Worm (Caenorhabditis elegans) whole organism, L4 larva: ENCODE measurements around the gene ZC53.1.

Experiments
- D1046.2 ChIP-seq: fragments of 200-800 bp; sonication (Bioruptor generic); IDR thresholded peaks from 2 replicates; pipeline ENCODE4 v1.3.6; 2022; ENCODE audit warnings: missing genetic modification characterization, missing compliant biosample characterization
- F37D6.2 ChIP-seq: sonication (generic microtip); optimal IDR thresholded peaks from 2 replicates; lab custom pipeline; 2016; ENCODE audit warnings: mild to moderate bottlenecking, missing genetic modification characterization, missing compliant biosample characterization
- F44E2.7 ChIP-seq: fragments of 200-800 bp; sonication (Bioruptor generic); IDR thresholded peaks from 2 replicates; pipeline ENCODE4 v2.1.2; 2022; ENCODE audit warnings: missing genetic modification characterization, missing compliant biosample characterization
- F49E8.2 ChIP-seq: sonication (generic microtip); optimal IDR thresholded peaks from 2 replicates; lab custom pipeline; 2016; ENCODE audit warnings: missing compliant biosample characterization, mild to moderate bottlenecking, missing genetic modification characterization, borderline replicate concordance
- T20F7.1 ChIP-seq: fragments of 200-800 bp; sonication (Bioruptor generic); optimal IDR thresholded peaks from 2 replicates; lab custom pipeline; 2018; ENCODE audit warnings: mild to moderate bottlenecking, missing genetic modification characterization, missing compliant biosample characterization
- Y105C5A.15 ChIP-seq: fragments of 200-800 bp; sonication (Bioruptor generic); IDR thresholded peaks from 2 replicates; pipeline ENCODE4 v1.3.6; 2022; ENCODE audit warnings: missing genetic modification characterization, missing compliant biosample characterization
- Y48G9A.11 ChIP-seq: fragments of 200-800 bp; sonication (Bioruptor generic); IDR thresholded peaks from 2 replicates; pipeline ENCODE4 v1.3.6; 2022; ENCODE audit warnings: missing genetic modification reagents, missing genetic modification characterization, missing compliant biosample characterization
- ama-1 ChIP-seq: fragments of 150-350 bp; optimal IDR thresholded peaks from 2 replicates; lab custom pipeline; 2014; ENCODE audit warnings: inconsistent platforms, mixed read lengths
- attf-4 ChIP-seq: sonication (generic microtip); optimal IDR thresholded peaks from 3 replicates; lab custom pipeline; 2017; ENCODE audit warnings: missing biosample characterization, missing genetic modification characterization
- ceh-44 ChIP-seq: fragments of 200-800 bp; sonication (Bioruptor generic); IDR thresholded peaks from 2 replicates; pipeline ENCODE4 v1.3.6; 2022; ENCODE audit warnings: missing genetic modification reagents, missing genetic modification characterization, missing compliant biosample characterization
- ctbp-1 ChIP-seq: fragments of 200-800 bp; sonication (Bioruptor generic); IDR thresholded peaks from 2 replicates; pipeline ENCODE4 v1.3.6; 2022; ENCODE audit warnings: missing genetic modification reagents, missing genetic modification characterization, missing compliant biosample characterization
- daf-12 ChIP-seq: fragments of 150-350 bp; optimal IDR thresholded peaks from 2 replicates; lab custom pipeline; 2014; ENCODE audit warnings: missing biosample characterization, missing genetic modification reagents, missing genetic modification characterization
- daf-16 ChIP-seq, 3 experiments: sonication (generic microtip); optimal IDR thresholded peaks; 2 replicates each; lab custom pipeline; 2016 to 2017; ENCODE audit warnings: missing genetic modification characterization in 3 of 3, missing genetic modification reagents in 3 of 3, mild to moderate bottlenecking in 2 of 3, missing compliant biosample characterization in 2 of 3, missing biosample characterization in 1 of 3, moderate library complexity in 1 of 3
- daf-19 ChIP-seq: fragments of 200-800 bp; sonication (Bioruptor generic); conservative IDR thresholded peaks from 2 replicates; pipeline ENCODE4 v1.3.6; 2022; ENCODE audit warnings: missing genetic modification characterization, missing compliant biosample characterization
- dmd-8 ChIP-seq: fragments of 200-800 bp; sonication (Bioruptor generic); IDR thresholded peaks from 2 replicates; pipeline ENCODE4 v1.3.6; 2022; ENCODE audit warnings: missing genetic modification characterization, missing compliant biosample characterization
- duxl-1 ChIP-seq: sonication (generic microtip); optimal IDR thresholded peaks from 2 replicates; lab custom pipeline; 2016; ENCODE audit warnings: mild to moderate bottlenecking, missing genetic modification characterization, moderate library complexity, missing compliant biosample characterization; ENCODE audit not compliant: poor library complexity
- fkh-10 ChIP-seq: fragments of 150-350 bp; optimal IDR thresholded peaks from 2 replicates; lab custom pipeline; 2014; ENCODE audit warnings: missing biosample characterization, missing genetic modification reagents, missing genetic modification characterization
- fos-1 ChIP-seq: fragments of 150-350 bp; optimal IDR thresholded peaks from 2 replicates; lab custom pipeline; 2014; ENCODE audit warnings: missing biosample characterization, missing genetic modification characterization
- hlh-11 ChIP-seq: fragments of 200-800 bp; sonication (Bioruptor generic); optimal IDR thresholded peaks from 2 replicates; lab custom pipeline; 2018; ENCODE audit warnings: mild to moderate bottlenecking, missing genetic modification characterization, missing compliant biosample characterization
- hmg-1.1 ChIP-seq: fragments of 200-800 bp; sonication (Bioruptor generic); IDR thresholded peaks from 2 replicates; pipeline ENCODE4 v1.3.6; 2022; ENCODE audit warnings: missing genetic modification reagents, missing genetic modification characterization, missing compliant biosample characterization
- lin-15B ChIP-seq: fragments of 150-350 bp; sonication (generic microtip); optimal IDR thresholded peaks from 3 replicates; lab custom pipeline; 2014; ENCODE audit warnings: missing biosample characterization, missing genetic modification characterization
- lin-29 ChIP-seq: fragments of 200-800 bp; sonication (Bioruptor generic); IDR thresholded peaks from 2 replicates; pipeline ENCODE4 v1.3.6; 2022; ENCODE audit warnings: missing genetic modification reagents, missing genetic modification characterization, missing compliant biosample characterization
- madf-5 ChIP-seq, 2 experiments: fragments of 200-800 bp; sonication (Bioruptor generic); IDR thresholded peaks; 2 replicates each; pipeline ENCODE4 v1.3.6; 2022; ENCODE audit warnings: missing compliant biosample characterization in 2 of 2, missing genetic modification characterization in 2 of 2
- mdt-29 ChIP-seq: fragments of 200-800 bp; sonication (Bioruptor generic); IDR thresholded peaks from 2 replicates; pipeline ENCODE4 v1.3.6; 2022; ENCODE audit warnings: missing genetic modification reagents, missing genetic modification characterization, missing compliant biosample characterization
- mep-1 ChIP-seq: fragments of 150-350 bp; sonication (generic microtip); optimal IDR thresholded peaks from 3 replicates; lab custom pipeline; 2014; ENCODE audit warnings: missing biosample characterization, missing genetic modification characterization
- mes-2 ChIP-seq: sonication (generic microtip); optimal IDR thresholded peaks from 2 replicates; lab custom pipeline; 2016; ENCODE audit warnings: missing genotype, mild to moderate bottlenecking, missing genetic modification characterization, missing compliant biosample characterization; ENCODE audit not compliant: poor library complexity, severe bottlenecking
- nhr-102 ChIP-seq: sonication (generic microtip); optimal IDR thresholded peaks from 2 replicates; lab custom pipeline; 2016; ENCODE audit warnings: mild to moderate bottlenecking, missing genetic modification characterization, moderate library complexity, missing compliant biosample characterization
- nhr-111 ChIP-seq: fragments of 200-800 bp; sonication (Bioruptor generic); optimal IDR thresholded peaks from 2 replicates; lab custom pipeline; 2018; ENCODE audit warnings: mild to moderate bottlenecking, missing genetic modification characterization, missing compliant biosample characterization
- nhr-25 ChIP-seq: sonication (generic microtip); optimal IDR thresholded peaks from 2 replicates; lab custom pipeline; 2017; ENCODE audit warnings: missing genetic modification characterization, mild to moderate bottlenecking, missing compliant biosample characterization, antibody characterized with exemption, moderate library complexity, borderline replicate concordance; ENCODE audit not compliant: insufficient read depth
- nhr-28 ChIP-seq: fragments of 150-350 bp; optimal IDR thresholded peaks from 2 replicates; lab custom pipeline; 2014; ENCODE audit warnings: missing biosample characterization, missing genetic modification characterization
- nhr-77 ChIP-seq: fragments of 150-350 bp; optimal IDR thresholded peaks from 2 replicates; lab custom pipeline; 2014; ENCODE audit warnings: missing biosample characterization, missing genetic modification characterization
- pha-4 ChIP-seq, 2 experiments: fragments of 150-350 bp in 1 of 2; fragments of 200-800 bp in 1 of 2; sonication (Bioruptor generic) in 1 of 2; IDR thresholded peaks in 1 of 2; optimal IDR thresholded peaks in 1 of 2; 2 replicates each; pipeline versions ENCODE4 v1.3.6 to Lab custom; 2014 to 2022; ENCODE audit warnings: missing genetic modification characterization in 2 of 2, missing genetic modification reagents in 2 of 2, missing biosample characterization in 1 of 2, missing compliant biosample characterization in 1 of 2
- rbr-2 ChIP-seq: sonication (generic microtip); optimal IDR thresholded peaks from 2 replicates; lab custom pipeline; 2016; ENCODE audit warnings: missing genotype, missing genetic modification characterization, missing compliant biosample characterization
- sdz-12 ChIP-seq: fragments of 200-800 bp; sonication (Bioruptor generic); optimal IDR thresholded peaks from 2 replicates; lab custom pipeline; 2018; ENCODE audit warnings: mild to moderate bottlenecking, missing genetic modification characterization, missing compliant biosample characterization
- skn-1 ChIP-seq: fragments of 150-350 bp; optimal IDR thresholded peaks from 2 replicates; lab custom pipeline; 2014; ENCODE audit warnings: missing biosample characterization, missing genetic modification characterization
- spr-1 ChIP-seq: sonication (generic microtip); optimal IDR thresholded peaks from 2 replicates; lab custom pipeline; 2016; ENCODE audit warnings: mild to moderate bottlenecking, missing genetic modification characterization, missing compliant biosample characterization
- spr-3 ChIP-seq: fragments of 200-800 bp; sonication (Bioruptor generic); optimal IDR thresholded peaks from 2 replicates; lab custom pipeline; 2018; ENCODE audit warnings: mild to moderate bottlenecking, missing genetic modification characterization, missing compliant biosample characterization
- tag-97 ChIP-seq: fragments of 200-800 bp; sonication (Bioruptor generic); IDR thresholded peaks from 2 replicates; pipeline ENCODE4 v1.3.6; 2022; ENCODE audit warnings: missing genetic modification characterization, missing compliant biosample characterization
- tra-1 ChIP-seq: fragments of 200-800 bp; sonication (Bioruptor generic); IDR thresholded peaks from 2 replicates; pipeline ENCODE4 v1.3.6; 2022; ENCODE audit warnings: missing genetic modification reagents, missing genetic modification characterization, missing compliant biosample characterization
- vab-7 ChIP-seq: fragments of 200-800 bp; sonication (Bioruptor generic); IDR thresholded peaks from 2 replicates; pipeline ENCODE4 v1.3.6; 2022; ENCODE audit warnings: missing genetic modification reagents, missing genetic modification characterization, missing compliant biosample characterization
- zfp-3 ChIP-seq: fragments of 200-800 bp; sonication (Bioruptor generic); conservative IDR thresholded peaks from 2 replicates; pipeline ENCODE4 v1.3.6; 2022; ENCODE audit warnings: missing genetic modification reagents, missing genetic modification characterization, missing compliant biosample characterization
- zip-11 ChIP-seq: fragments of 200-800 bp; sonication (Bioruptor generic); IDR thresholded peaks from 2 replicates; pipeline ENCODE4 v1.3.6; 2022; ENCODE audit warnings: missing genetic modification characterization, missing compliant biosample characterization
- ztf-7 ChIP-seq: fragments of 150-350 bp; optimal IDR thresholded peaks from 2 replicates; lab custom pipeline; 2014; ENCODE audit warnings: missing biosample characterization, missing genetic modification characterization

Gene ZC53.1

ce11 chrX:1913257-1913656, at the start of gene ZC53.1:
Gene ZC53.1, minus strand, starts transcription at chrX:1913357.
- TF ChIP-seq sdz-12 (GFP tag; lab: Kevin White, UChicago) (no peak), fkh-10 (GFP tag; lab: Kevin White, UChicago) (no peak), mep-1 (tag; lab: Kevin White, UChicago) (no peak), skn-1 (tag; lab: Kevin White, UChicago) (no peak), dmd-8 (GFP tag; lab: Robert Waterston, UW) (no peak), T20F7.1 (no peak), zfp-3 (GFP tag; lab: Robert Waterston, UW) (no peak), lin-15B (tag; lab: Kevin White, UChicago) (no peak), daf-19 (GFP tag; lab: Robert Waterston, UW) (no peak), tag-97 (GFP tag; lab: Robert Waterston, UW) (no peak), duxl-1 (tag; lab: Kevin White, UChicago) (no peak), mdt-29 (no peak), nhr-77 (no peak), fos-1 (tag; lab: Kevin White, UChicago) (no peak), nhr-25 (tag; lab: Kevin White, UChicago) (no peak), Y48G9A.11 (GFP tag; lab: Robert Waterston, UW) (no peak)

- TF ChIP-seq duxl-1 (tag; lab: Kevin White, UChicago): no peak
- TF ChIP-seq spr-1 (tag; lab: Kevin White, UChicago): no peak
- TF ChIP-seq tra-1 (GFP tag; lab: Robert Waterston, UW): no peak
- no peak for TF ChIP-seq attf-4 (tag; lab: Kevin White, UChicago)
- no peak for TF ChIP-seq ztf-7
- TF ChIP-seq T20F7.1: no peak
- TF ChIP-seq ctbp-1: no peak
- no peak for TF ChIP-seq F44E2.7
- TF ChIP-seq pha-4 (GFP tag; IDR thresholded peaks at IDR 0.05; lab: Robert Waterston, UW): no peak
- TF ChIP-seq pha-4 (tag; optimal IDR thresholded peaks at IDR 0.05; lab: Kevin White, UChicago): no peak
- no peak for TF ChIP-seq daf-12 (tag; lab: Kevin White, UChicago)
Measured at ce11 chrX:1962273-1962672, 49.1 kb upstream of the ZC53.1 start, which contains the start of gene F52D2.7. Gene F52D2.7, plus strand, starts transcription at chrX:1962573.

- TF ChIP-seq F37D6.2 (tag; lab: Kevin White, UChicago) (no peak), mes-2 (tag; lab: Kevin White, UChicago) (peak; percentile 49), nhr-28 (tag; lab: Kevin White, UChicago) (peak; percentile 30), hmg-1.1 (GFP tag; lab: Robert Waterston, UW) (peak; percentile 19), daf-19 (GFP tag; lab: Robert Waterston, UW) (no peak), skn-1 (tag; lab: Kevin White, UChicago) (no peak), daf-16 (GFP tag; optimal IDR thresholded peaks at IDR 0.05; lab: Kevin White, UChicago) (no peak), daf-16 (tag; optimal IDR thresholded peaks at IDR 0.05; lab: Kevin White, UChicago) (peak; percentile 50), zip-11 (GFP tag; lab: Robert Waterston, UW) (no peak), ctbp-1 (no peak), attf-4 (tag; lab: Kevin White, UChicago) (no peak), lin-29 (GFP tag; lab: Robert Waterston, UW) (no peak), ama-1 (no peak), ceh-44 (no peak), zfp-3 (GFP tag; lab: Robert Waterston, UW) (no peak), vab-7 (GFP tag; lab: Robert Waterston, UW) (no peak), hlh-11 (tag; lab: Kevin White, UChicago) (peak; percentile 54), duxl-1 (tag; lab: Kevin White, UChicago) (peak; percentile 87), T20F7.1 (no peak), tra-1 (GFP tag; lab: Robert Waterston, UW) (peak; percentile 91), D1046.2 (GFP tag; lab: Robert Waterston, UW) (no peak), lin-15B (tag; lab: Kevin White, UChicago) (no peak), rbr-2 (tag; lab: Kevin White, UChicago) (no peak), madf-5 (GFP tag; IDR thresholded peaks at IDR 0.05; lab: Robert Waterston, UW) (no peak), Y105C5A.15 (no peak), mep-1 (tag; lab: Kevin White, UChicago) (no peak), nhr-111 (GFP tag; lab: Kevin White, UChicago) (no peak), spr-3 (no peak), nhr-102 (tag; lab: Kevin White, UChicago) (no peak), F49E8.2 (tag; lab: Kevin White, UChicago) (no peak)
Measured at ce11 chrX:1960895-1961715, 47.9 kb upstream of the ZC53.1 start.
